Fruit fly (Drosophila melanogaster) Kc167 (cell line): ENCODE results near the gene CG4619.

ENCODE experiments used
- Myc ChIP-seq: fragments of >200 bp; optimal IDR thresholded peaks from 2 replicates; lab custom pipeline; 2017; ENCODE audit warnings: missing external identifiers
- Sin3A ChIP-seq: fragments of >200 bp; optimal IDR thresholded peaks from 2 replicates; lab custom pipeline; 2018; ENCODE audit warnings: missing external identifiers
- insv ChIP-seq: fragments of >200 bp; optimal IDR thresholded peaks from 3 replicates; lab custom pipeline; 2018; ENCODE audit warnings: missing external identifiers
- psq ChIP-seq: fragments of >200 bp; optimal IDR thresholded peaks from 2 replicates; lab custom pipeline; 2017; ENCODE audit warnings: missing external identifiers
- ttk ChIP-seq: sonication (Bioruptor generic); optimal IDR thresholded peaks from 2 replicates; lab custom pipeline; 2017; ENCODE audit warnings: missing external identifiers

dm6 chr2L:9903028-9903427 is 35.6 kb upstream of the CG4619 start, which contains the start of gene Muc30E:
- TF ChIP-seq psq (lab: Kevin White, UChicago) (no peak), Sin3A (lab: Kevin White, UChicago) (no peak), Myc (lab: Kevin White, UChicago) (no peak), ttk (lab: Kevin White, UChicago) (no peak), insv (lab: Kevin White, UChicago) (no peak)
